Worm (Caenorhabditis elegans) whole organism, late embryonic: ENCODE results near the gene C25G6.4.

Experiments used
- K02D7.2 ChIP-seq: sonication (generic microtip); optimal IDR thresholded peaks from 2 replicates; lab custom pipeline; 2017; ENCODE audit warnings: mild to moderate bottlenecking, missing genetic modification characterization, missing compliant biosample characterization
- K09A11.1 ChIP-seq: sonication (generic microtip); optimal IDR thresholded peaks from 2 replicates; lab custom pipeline; 2017; ENCODE audit warnings: antibody characterized with exemption, mild to moderate bottlenecking, missing genetic modification characterization, missing compliant biosample characterization; ENCODE audit not compliant: insufficient read depth
- ahr-1 ChIP-seq: sonication (generic microtip); optimal IDR thresholded peaks from 2 replicates; lab custom pipeline; 2016; ENCODE audit warnings: missing genetic modification characterization, missing compliant biosample characterization
- ceh-14 ChIP-seq: sonication (generic microtip); optimal IDR thresholded peaks from 2 replicates; lab custom pipeline; 2016; ENCODE audit warnings: missing genotype, missing genetic modification characterization, missing compliant biosample characterization
- ceh-18 ChIP-seq: sonication (generic microtip); optimal IDR thresholded peaks from 2 replicates; lab custom pipeline; 2016; ENCODE audit warnings: missing genetic modification characterization, missing compliant biosample characterization
- ceh-22 ChIP-seq: sonication (generic microtip); optimal IDR thresholded peaks from 2 replicates; lab custom pipeline; 2017; ENCODE audit warnings: missing biosample characterization, missing genetic modification characterization
- ceh-34 ChIP-seq: sonication (generic microtip); optimal IDR thresholded peaks from 2 replicates; lab custom pipeline; 2016; ENCODE audit warnings: mild to moderate bottlenecking, missing genetic modification characterization, missing compliant biosample characterization
- ceh-45 ChIP-seq: fragments of 200-800 bp; sonication (Bioruptor generic); IDR thresholded peaks from 2 replicates; pipeline ENCODE4 v1.3.6; 2022; ENCODE audit warnings: missing genetic modification reagents, missing genetic modification characterization, missing compliant biosample characterization
- ceh-9 ChIP-seq: sonication (generic microtip); optimal IDR thresholded peaks from 2 replicates; lab custom pipeline; 2016; ENCODE audit warnings: mild to moderate bottlenecking, missing genetic modification characterization, inconsistent platforms, missing compliant biosample characterization
- che-1 ChIP-seq: sonication (generic microtip); optimal IDR thresholded peaks from 2 replicates; lab custom pipeline; 2016; ENCODE audit warnings: mild to moderate bottlenecking, missing genetic modification characterization, missing compliant biosample characterization
- elt-2 ChIP-seq: sonication (generic microtip); optimal IDR thresholded peaks from 2 replicates; lab custom pipeline; 2016; ENCODE audit warnings: missing genetic modification reagents, missing genetic modification characterization, missing compliant biosample characterization
- ets-4 ChIP-seq: sonication (generic microtip); optimal IDR thresholded peaks from 2 replicates; lab custom pipeline; 2016; ENCODE audit warnings: missing genetic modification characterization, missing compliant biosample characterization
- eyg-1 ChIP-seq: sonication (generic microtip); optimal IDR thresholded peaks from 2 replicates; lab custom pipeline; 2016; ENCODE audit warnings: missing genotype, missing genetic modification characterization, missing compliant biosample characterization
- fkh-10 ChIP-seq: fragments of 150-350 bp; optimal IDR thresholded peaks from 2 replicates; lab custom pipeline; 2014; ENCODE audit warnings: missing biosample characterization, missing genetic modification reagents, missing genetic modification characterization
- gmeb-2 ChIP-seq: sonication (generic microtip); optimal IDR thresholded peaks from 2 replicates; lab custom pipeline; 2016; ENCODE audit warnings: missing genetic modification characterization, inconsistent platforms, missing compliant biosample characterization
- hlh-6 ChIP-seq: sonication (generic microtip); optimal IDR thresholded peaks from 2 replicates; lab custom pipeline; 2016; ENCODE audit warnings: missing genotype, missing genetic modification characterization, missing compliant biosample characterization
- hlh-8 ChIP-seq: sonication (generic microtip); optimal IDR thresholded peaks from 2 replicates; lab custom pipeline; 2016; ENCODE audit warnings: missing genotype, missing genetic modification characterization, missing compliant biosample characterization
- lim-6 ChIP-seq: sonication (generic microtip); optimal IDR thresholded peaks from 2 replicates; lab custom pipeline; 2016; ENCODE audit warnings: missing genetic modification characterization, missing compliant biosample characterization
- lin-11 ChIP-seq: fragments of 200-800 bp; sonication (Bioruptor generic); optimal IDR thresholded peaks from 2 replicates; lab custom pipeline; 2018; ENCODE audit warnings: mild to moderate bottlenecking, missing genetic modification characterization, missing compliant biosample characterization
- madf-2 ChIP-seq: sonication (generic microtip); optimal IDR thresholded peaks from 2 replicates; lab custom pipeline; 2017; ENCODE audit warnings: missing genetic modification characterization, missing compliant biosample characterization
- mec-3 ChIP-seq: sonication (generic microtip); optimal IDR thresholded peaks from 2 replicates; lab custom pipeline; 2016; ENCODE audit warnings: borderline replicate concordance, missing genetic modification characterization, missing compliant biosample characterization
- nhr-11 ChIP-seq: fragments of 150-350 bp; optimal IDR thresholded peaks from 2 replicates; lab custom pipeline; 2014; ENCODE audit warnings: missing biosample characterization, missing genetic modification characterization
- npax-4 ChIP-seq: sonication (generic microtip); optimal IDR thresholded peaks from 2 replicates; lab custom pipeline; 2016; ENCODE audit warnings: missing genetic modification characterization, missing compliant biosample characterization
- odd-2 ChIP-seq: sonication (generic microtip); optimal IDR thresholded peaks from 2 replicates; lab custom pipeline; 2017; ENCODE audit warnings: antibody characterized with exemption, mild to moderate bottlenecking, missing genetic modification characterization, missing compliant biosample characterization
- pag-3 ChIP-seq: sonication (generic microtip); optimal IDR thresholded peaks from 2 replicates; lab custom pipeline; 2016; ENCODE audit warnings: missing compliant biosample characterization, missing genetic modification characterization, borderline replicate concordance
- pax-1 ChIP-seq: fragments of 150-350 bp; optimal IDR thresholded peaks from 2 replicates; lab custom pipeline; 2014; ENCODE audit warnings: missing biosample characterization, missing genetic modification characterization
- pqm-1 ChIP-seq: sonication (generic microtip); optimal IDR thresholded peaks from 2 replicates; lab custom pipeline; 2016; ENCODE audit warnings: missing genetic modification characterization, missing compliant biosample characterization
- rnt-1 ChIP-seq: sonication (generic microtip); optimal IDR thresholded peaks from 2 replicates; lab custom pipeline; 2016; ENCODE audit warnings: missing genetic modification characterization, missing compliant biosample characterization
- ttx-3 ChIP-seq: sonication (generic microtip); optimal IDR thresholded peaks from 2 replicates; lab custom pipeline; 2016; ENCODE audit warnings: missing genetic modification reagents, missing genetic modification characterization, missing compliant biosample characterization
- unc-3 ChIP-seq, 2 experiments: fragments of 200-800 bp in 1 of 2; sonication (Bioruptor generic) in 1 of 2; sonication (generic microtip) in 1 of 2; conservative IDR thresholded peaks in 1 of 2; optimal IDR thresholded peaks in 1 of 2; 2 replicates each; pipeline versions ENCODE4 v1.3.6 to Lab custom; 2016 to 2022; ENCODE audit warnings: missing compliant biosample characterization in 2 of 2, missing genetic modification characterization in 2 of 2, missing genetic modification reagents in 1 of 2
- unc-42 ChIP-seq: sonication (generic microtip); optimal IDR thresholded peaks from 2 replicates; lab custom pipeline; 2016; ENCODE audit warnings: missing genotype, missing genetic modification characterization, missing compliant biosample characterization
- unc-55 ChIP-seq: sonication (generic microtip); optimal IDR thresholded peaks from 2 replicates; lab custom pipeline; 2017; ENCODE audit warnings: missing biosample characterization, missing genetic modification reagents, missing genetic modification characterization

C25G6.4 gene

DNA sequence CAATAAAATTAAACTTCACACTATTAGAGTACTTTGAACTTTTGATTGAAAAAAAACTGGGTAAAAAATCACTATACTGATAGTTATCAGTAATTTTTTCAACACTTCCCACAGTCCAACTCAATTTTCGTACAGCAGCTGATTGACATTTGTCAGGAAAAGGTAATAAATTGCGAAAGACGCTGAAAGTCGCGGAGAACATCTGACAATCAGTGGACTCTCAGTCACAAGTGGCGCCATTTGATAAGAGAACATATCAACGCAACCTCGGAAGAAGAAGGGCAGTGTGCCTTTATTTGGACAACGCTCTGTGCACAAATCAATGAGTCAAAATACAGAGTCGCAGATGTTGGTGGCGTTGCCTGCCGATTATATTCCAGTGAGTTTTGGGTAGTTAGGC, 22.9 kb upstream of the C25G6.4 start, which contains the start of gene C52B11.5:
TSS of gene C52B11.5 (plus strand) at position 250 of the 400 bp plus-strand sequence.
- no peak for TF ChIP-seq ahr-1 (tag; lab: Kevin White, UChicago)
- no peak for TF ChIP-seq K02D7.2
- peak; percentile 22 for TF ChIP-seq elt-2 (tag; lab: Kevin White, UChicago)

DNA sequence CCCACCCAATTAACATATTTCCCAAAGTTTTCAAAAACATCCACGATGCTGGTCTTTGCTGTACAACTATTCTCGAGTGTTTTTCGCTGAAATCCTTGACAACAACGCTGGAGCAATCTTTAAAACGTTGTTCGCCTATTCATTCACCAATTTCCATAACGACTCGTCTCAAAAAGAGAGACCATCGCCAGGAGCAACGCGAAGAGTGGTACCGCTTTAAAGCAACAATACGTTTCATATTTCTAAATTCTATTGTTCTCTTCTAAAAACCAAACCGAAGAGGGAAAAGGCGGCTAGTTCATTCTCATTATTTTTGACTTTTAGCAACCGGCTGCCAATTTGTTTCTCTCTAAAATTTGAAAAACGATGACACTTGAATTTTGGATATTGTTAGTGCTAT, 21.0 kb upstream of the C25G6.4 start, which contains the start of gene C25G6.1:
TSS of gene C25G6.1 (plus strand) at position 301 of the 400 bp plus-strand sequence.
- TF ChIP-seq ets-4 (tag; lab: Kevin White, UChicago), result no peak
- no peak for TF ChIP-seq gmeb-2
- TF ChIP-seq ceh-22 (tag; lab: Kevin White, UChicago), result no peak
- TF ChIP-seq ceh-14 (tag; lab: Kevin White, UChicago), result no peak
- no peak for TF ChIP-seq ceh-45 (GFP tag; lab: Robert Waterston, UW)
- TF ChIP-seq pax-1 (tag; lab: Kevin White, UChicago), result no peak
- no peak for TF ChIP-seq ceh-34
- no peak for TF ChIP-seq fkh-10 (GFP tag; lab: Kevin White, UChicago)
- no peak for TF ChIP-seq ceh-18
- no peak for TF ChIP-seq K09A11.1 (tag; lab: Kevin White, UChicago)
- no peak for TF ChIP-seq odd-2 (tag; lab: Kevin White, UChicago)
- no peak for TF ChIP-seq lim-6 (tag; lab: Kevin White, UChicago)
- no peak for TF ChIP-seq unc-3 (GFP tag; conservative IDR thresholded peaks at IDR 0.05; lab: Robert Waterston, UW)
- TF ChIP-seq unc-3 (tag; optimal IDR thresholded peaks at IDR 0.05; lab: Kevin White, UChicago), result no peak
- TF ChIP-seq ahr-1 (tag; lab: Kevin White, UChicago), result no peak
- TF ChIP-seq madf-2, result no peak
- no peak for TF ChIP-seq nhr-11 (tag; lab: Kevin White, UChicago)
- no peak for TF ChIP-seq unc-42 (tag; lab: Kevin White, UChicago)

DNA sequence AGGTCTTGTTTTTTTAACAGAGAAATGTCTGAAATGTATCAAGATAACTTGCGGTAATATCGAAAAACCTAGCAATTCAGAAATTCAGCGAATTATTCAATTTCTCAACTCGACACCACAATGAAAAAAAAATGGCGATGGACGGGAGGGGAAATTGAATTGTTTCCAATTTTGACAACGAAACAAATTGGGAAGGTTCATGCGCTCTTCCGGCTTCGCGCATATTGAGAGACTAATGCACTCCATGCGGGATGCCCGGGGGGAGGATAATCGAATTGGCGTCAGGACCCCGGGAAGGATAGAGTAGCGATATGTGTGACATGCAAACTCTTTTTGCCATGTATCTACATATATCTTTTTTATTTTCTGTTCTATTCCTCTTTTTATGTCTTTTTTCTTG, 15.7 kb upstream of the C25G6.4 start:
- TF ChIP-seq rnt-1 (tag; lab: Kevin White, UChicago), result no peak
- peak; percentile 99 for TF ChIP-seq unc-42 (tag; lab: Kevin White, UChicago)

DNA sequence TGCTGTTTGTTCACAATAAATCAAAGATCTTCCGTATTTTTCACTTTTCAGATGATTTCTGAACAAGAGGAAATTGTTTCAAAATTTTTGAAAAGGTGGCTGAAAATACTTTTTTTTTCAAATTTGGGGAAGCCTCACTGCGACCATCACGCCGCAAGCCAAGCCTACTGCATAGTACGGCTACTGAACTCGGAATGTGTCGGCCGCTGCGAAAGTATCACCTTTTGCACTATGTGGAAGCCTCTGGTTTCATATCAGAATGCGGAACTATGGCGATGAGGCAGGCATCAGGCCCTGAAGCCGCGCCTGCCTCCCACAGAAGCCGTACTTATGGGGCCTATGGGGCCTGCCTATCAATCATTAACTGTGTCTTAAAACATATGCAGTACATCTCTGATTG, 8.0 kb upstream of the C25G6.4 start:
- TF ChIP-seq pag-3 (tag; lab: Kevin White, UChicago) (no peak), ets-4 (tag; lab: Kevin White, UChicago) (no peak), ceh-34 (no peak), ttx-3 (tag; lab: Kevin White, UChicago) (no peak), ceh-9 (tag; lab: Kevin White, UChicago) (no peak), mec-3 (tag; lab: Kevin White, UChicago) (no peak), lim-6 (tag; lab: Kevin White, UChicago) (no peak)

DNA sequence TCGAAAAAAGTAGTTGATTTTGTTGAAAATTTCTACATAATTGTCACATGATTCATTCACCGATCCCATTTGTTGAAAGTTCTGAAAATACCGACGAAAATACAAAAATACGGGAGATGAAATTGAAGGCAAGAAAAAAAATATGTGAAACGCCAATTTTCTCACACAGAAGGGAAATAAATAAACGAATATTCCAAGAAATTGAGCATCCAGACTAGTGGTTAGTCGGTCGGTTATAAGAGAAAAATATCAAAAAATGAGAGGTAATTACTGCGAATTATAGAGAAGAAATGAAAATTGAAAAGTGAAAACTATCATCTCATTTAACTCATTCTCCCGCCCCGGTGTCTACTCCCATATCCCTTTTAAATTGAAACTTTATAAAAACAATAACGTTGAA, 5.9 kb upstream of the C25G6.4 start, which contains the start of gene npr-11:
TSS of gene npr-11 (minus strand) at position 101 of the 400 bp plus-strand sequence.
- TF ChIP-seq odd-2 (tag; lab: Kevin White, UChicago) (no peak), eyg-1 (no peak), che-1 (tag; lab: Kevin White, UChicago) (no peak), lim-6 (tag; lab: Kevin White, UChicago) (no peak), gmeb-2 (no peak), hlh-6 (tag; lab: Kevin White, UChicago) (no peak), npax-4 (tag; lab: Kevin White, UChicago) (no peak), elt-2 (tag; lab: Kevin White, UChicago) (no peak), lin-11 (tag; lab: Kevin White, UChicago) (no peak), ceh-45 (GFP tag; lab: Robert Waterston, UW) (no peak), ceh-18 (no peak), pqm-1 (tag; lab: Kevin White, UChicago) (no peak), hlh-8 (no peak), unc-55 (no peak)
